Fruit fly (Drosophila melanogaster) whole organism, embryonic: ENCODE data around the gene CG9616.

Experiments
- ATbp ChIP-seq: fragments of 200-800 bp; sonication (Bioruptor generic); optimal IDR thresholded peaks from 2 replicates; lab custom pipeline; 2017; ENCODE audit warnings: missing biosample characterization, mild to moderate bottlenecking, missing genetic modification characterization, missing genetic modification reagents
- Abd-B ChIP-seq: fragments of 200-800 bp; sonication (Bioruptor generic); optimal IDR thresholded peaks from 2 replicates; lab custom pipeline; 2018; ENCODE audit warnings: missing biosample characterization, mild to moderate bottlenecking, missing genetic modification characterization, moderate library complexity
- CG10565 ChIP-seq: fragments of 200-800 bp; sonication (Bioruptor generic); optimal IDR thresholded peaks from 3 replicates; lab custom pipeline; 2016; ENCODE audit warnings: missing biosample characterization, mild to moderate bottlenecking, missing genetic modification characterization
- CG10654 ChIP-seq: fragments of 200-800 bp; sonication (Bioruptor generic); optimal IDR thresholded peaks from 2 replicates; lab custom pipeline; 2016; ENCODE audit warnings: missing biosample characterization, missing genetic modification characterization
- CG11504 ChIP-seq: fragments of 200-800 bp; sonication (Bioruptor generic); optimal IDR thresholded peaks from 3 replicates; lab custom pipeline; 2019; ENCODE audit warnings: missing biosample characterization, mild to moderate bottlenecking, missing genetic modification characterization, moderate library complexity
- CG11723 ChIP-seq: fragments of 200-800 bp; sonication (Bioruptor generic); optimal IDR thresholded peaks from 2 replicates; lab custom pipeline; 2017; ENCODE audit warnings: missing biosample characterization, mild to moderate bottlenecking, missing genetic modification characterization
- CG12071 ChIP-seq: fragments of 200-800 bp; sonication (Bioruptor generic); optimal IDR thresholded peaks from 3 replicates; lab custom pipeline; 2018; ENCODE audit warnings: missing biosample characterization, mild to moderate bottlenecking, missing genetic modification characterization
- CG13123 ChIP-seq: fragments of 200-800 bp; sonication (Bioruptor generic); optimal IDR thresholded peaks from 2 replicates; lab custom pipeline; 2016; ENCODE audit warnings: missing biosample characterization, missing genetic modification characterization
- CG14710 ChIP-seq: fragments of 200-800 bp; sonication (Bioruptor generic); optimal IDR thresholded peaks from 3 replicates; lab custom pipeline; 2019; ENCODE audit warnings: missing biosample characterization, mild to moderate bottlenecking, missing genetic modification characterization, moderate library complexity
- CG15269 ChIP-seq: fragments of 200-800 bp; sonication (Bioruptor generic); optimal IDR thresholded peaks from 2 replicates; lab custom pipeline; 2018; ENCODE audit warnings: missing biosample characterization, mild to moderate bottlenecking, missing genetic modification characterization, moderate library complexity
- CG15696 ChIP-seq: fragments of 200-800 bp; sonication (Bioruptor generic); optimal IDR thresholded peaks from 2 replicates; lab custom pipeline; 2019; ENCODE audit warnings: missing biosample characterization, mild to moderate bottlenecking, missing genetic modification characterization, moderate library complexity
- CG1603 ChIP-seq: fragments of 200-800 bp; sonication (Bioruptor generic); optimal IDR thresholded peaks from 2 replicates; lab custom pipeline; 2019; ENCODE audit warnings: missing biosample characterization, mild to moderate bottlenecking, missing genetic modification characterization, moderate library complexity
- CG17829 ChIP-seq: fragments of 200-800 bp; optimal IDR thresholded peaks from 2 replicates; lab custom pipeline; 2019; ENCODE audit warnings: missing biosample characterization, mild to moderate bottlenecking, missing genetic modification characterization, moderate library complexity
- CG18011 ChIP-seq: fragments of 200-800 bp; sonication (Bioruptor generic); optimal IDR thresholded peaks from 2 replicates; lab custom pipeline; 2017; ENCODE audit warnings: missing biosample characterization, missing genetic modification characterization, mild to moderate bottlenecking, moderate library complexity, missing genotype
- CG1832 ChIP-seq: fragments of 200-800 bp; sonication (Bioruptor generic); optimal IDR thresholded peaks from 2 replicates; lab custom pipeline; 2017; ENCODE audit warnings: missing biosample characterization, mild to moderate bottlenecking, missing genetic modification characterization, inconsistent platforms
- CG2678 ChIP-seq: fragments of 200-800 bp; sonication (Bioruptor generic); optimal IDR thresholded peaks from 3 replicates; lab custom pipeline; 2019; ENCODE audit warnings: missing biosample characterization, mild to moderate bottlenecking, missing genetic modification characterization, moderate library complexity
- CG33213 ChIP-seq: fragments of 200-800 bp; sonication (Bioruptor generic); optimal IDR thresholded peaks from 3 replicates; lab custom pipeline; 2016; ENCODE audit warnings: missing biosample characterization, missing genetic modification characterization
- CG4707 ChIP-seq: fragments of 200-800 bp; sonication (Bioruptor generic); optimal IDR thresholded peaks from 2 replicates; lab custom pipeline; 2018; ENCODE audit warnings: missing biosample characterization, mild to moderate bottlenecking, missing genetic modification characterization, moderate library complexity
- CG5180 ChIP-seq: fragments of 200-800 bp; sonication (Bioruptor generic); optimal IDR thresholded peaks from 3 replicates; lab custom pipeline; 2017; ENCODE audit warnings: missing biosample characterization, missing genetic modification characterization, mild to moderate bottlenecking, moderate library complexity, missing genetic modification reagents
- CG6813 ChIP-seq: fragments of 200-800 bp; sonication (Bioruptor generic); optimal IDR thresholded peaks from 2 replicates; lab custom pipeline; 2017; ENCODE audit warnings: missing biosample characterization, missing genetic modification characterization, mild to moderate bottlenecking, moderate library complexity, missing genetic modification reagents
- CG8924 ChIP-seq: fragments of 200-800 bp; optimal IDR thresholded peaks from 3 replicates; lab custom pipeline; 2019; ENCODE audit warnings: missing biosample characterization, mild to moderate bottlenecking, missing genetic modification characterization, moderate library complexity
- CG9437 ChIP-seq: fragments of 200-800 bp; sonication (Bioruptor generic); optimal IDR thresholded peaks from 2 replicates; lab custom pipeline; 2018; ENCODE audit warnings: missing biosample characterization, mild to moderate bottlenecking, missing genetic modification characterization
- CG9727 ChIP-seq: fragments of 200-800 bp; sonication (Bioruptor generic); optimal IDR thresholded peaks from 3 replicates; lab custom pipeline; 2017; ENCODE audit warnings: missing biosample characterization, mild to moderate bottlenecking, missing genetic modification characterization
- CoRest ChIP-seq: fragments of 200-800 bp; sonication (Bioruptor generic); optimal IDR thresholded peaks from 3 replicates; lab custom pipeline; 2018; ENCODE audit warnings: missing biosample characterization, mild to moderate bottlenecking, missing genetic modification characterization, moderate library complexity
- Dek ChIP-seq: fragments of 200-800 bp; sonication (Bioruptor generic); optimal IDR thresholded peaks from 3 replicates; lab custom pipeline; 2019; ENCODE audit warnings: missing biosample characterization, mild to moderate bottlenecking, missing genetic modification characterization, moderate library complexity
- Dip2 ChIP-seq: fragments of 200-800 bp; sonication (Bioruptor generic); IDR thresholded peaks from 2 replicates; pipeline ENCODE4 v1.3.6; 2022; ENCODE audit warnings: missing biosample characterization, missing genetic modification characterization
- Dll ChIP-seq: fragments of 200-800 bp; sonication (Bioruptor generic); IDR thresholded peaks from 4 replicates; pipeline ENCODE4 v1.3.6; 2022; ENCODE audit warnings: missing biosample characterization, missing genetic modification characterization; ENCODE audit not compliant: partially characterized antibody
- Fer1 ChIP-seq: fragments of 200-800 bp; sonication (Bioruptor generic); optimal IDR thresholded peaks from 2 replicates; lab custom pipeline; 2017; ENCODE audit warnings: missing biosample characterization, mild to moderate bottlenecking, missing genetic modification characterization
- GATAe ChIP-seq: fragments of 200-800 bp; sonication (Bioruptor generic); conservative IDR thresholded peaks from 2 replicates; pipeline ENCODE4 v1.3.6; 2022; ENCODE audit warnings: missing biosample characterization, missing genetic modification characterization
- Gug ChIP-seq: fragments of 200-800 bp; sonication (Bioruptor generic); IDR thresholded peaks from 4 replicates; pipeline ENCODE4 v1.3.6; 2022; ENCODE audit warnings: missing biosample characterization, missing genetic modification characterization
- Hmr ChIP-seq: fragments of 200-800 bp; sonication (Bioruptor generic); optimal IDR thresholded peaks from 3 replicates; lab custom pipeline; 2017; ENCODE audit warnings: mild to moderate bottlenecking, missing biosample characterization, missing genetic modification reagents, missing genetic modification characterization
- Hr51 ChIP-seq, 2 experiments: fragments of 200-800 bp; sonication (Bioruptor generic); optimal IDR thresholded peaks; 2 replicates in 1 of 2; 3 replicates in 1 of 2; lab custom pipeline; 2016 to 2018; ENCODE audit warnings: missing biosample characterization in 2 of 2, missing genetic modification characterization in 2 of 2, mild to moderate bottlenecking in 1 of 2, moderate library complexity in 1 of 2
- Med ChIP-seq: fragments of 200-800 bp; sonication (Bioruptor generic); peaks from one replicate; lab custom pipeline; 2016; ENCODE audit warnings: missing biosample characterization, missing genetic modification characterization, mild to moderate bottlenecking, inconsistent platforms, moderate library complexity
- Pdp1 ChIP-seq, 2 experiments: fragments of 200-800 bp; sonication (Bioruptor generic); optimal IDR thresholded peaks; 3 replicates each; lab custom pipeline; 2016; ENCODE audit warnings: missing biosample characterization in 2 of 2, missing genetic modification characterization in 2 of 2, mild to moderate bottlenecking in 1 of 2, moderate library complexity in 1 of 2
- Sox102F ChIP-seq: fragments of 200-800 bp; sonication (Bioruptor generic); optimal IDR thresholded peaks from 2 replicates; lab custom pipeline; 2018; ENCODE audit warnings: missing biosample characterization, mild to moderate bottlenecking, missing genetic modification characterization, moderate library complexity
- Trl ChIP-seq, 3 experiments: fragments of >200 bp in 2 of 3; fragments of 200-800 bp in 1 of 3; sonication (Bioruptor generic) in 1 of 3; optimal IDR thresholded peaks; 2 replicates in 1 of 3; 3 replicates in 2 of 3; lab custom pipeline; 2016 to 2017; ENCODE audit warnings: missing biosample characterization in 1 of 3, missing genetic modification characterization in 1 of 3
- emc ChIP-seq: fragments of 200-800 bp; sonication (Bioruptor generic); optimal IDR thresholded peaks from 2 replicates; lab custom pipeline; 2016; ENCODE audit warnings: missing biosample characterization, missing genetic modification characterization
- ems ChIP-seq: fragments of 200-800 bp; sonication (Bioruptor generic); optimal IDR thresholded peaks from 3 replicates; lab custom pipeline; 2016; ENCODE audit warnings: missing biosample characterization, missing genetic modification characterization
- en ChIP-seq: fragments of 200-800 bp; sonication (Bioruptor generic); optimal IDR thresholded peaks from 2 replicates; lab custom pipeline; 2016; ENCODE audit warnings: missing biosample characterization, missing genetic modification characterization
- fd3F ChIP-seq: fragments of 200-800 bp; sonication (Bioruptor generic); optimal IDR thresholded peaks from 2 replicates; lab custom pipeline; 2018; ENCODE audit warnings: missing biosample characterization, mild to moderate bottlenecking, missing genetic modification characterization, moderate library complexity
- scrt ChIP-seq: fragments of 200-800 bp; sonication (Bioruptor generic); optimal IDR thresholded peaks from 2 replicates; lab custom pipeline; 2018; ENCODE audit warnings: missing biosample characterization, mild to moderate bottlenecking, missing genetic modification characterization, moderate library complexity
- sd ChIP-seq: fragments of 200-800 bp; sonication (Bioruptor generic); optimal IDR thresholded peaks from 3 replicates; lab custom pipeline; 2018; ENCODE audit warnings: missing biosample characterization, mild to moderate bottlenecking, missing genetic modification characterization, moderate library complexity
- toy ChIP-seq: fragments of 200-800 bp; sonication (Bioruptor generic); IDR thresholded peaks from 2 replicates; pipeline ENCODE4 v1.3.6; 2022; ENCODE audit warnings: missing biosample characterization, missing genetic modification characterization
- trh ChIP-seq: fragments of 200-800 bp; sonication (Bioruptor generic); optimal IDR thresholded peaks from 2 replicates; lab custom pipeline; 2016; ENCODE audit warnings: missing biosample characterization, missing genetic modification characterization
- tup ChIP-seq: fragments of 200-800 bp; sonication (Bioruptor generic); optimal IDR thresholded peaks from 2 replicates; lab custom pipeline; 2016; ENCODE audit warnings: missing biosample characterization, mild to moderate bottlenecking, missing genetic modification characterization, moderate library complexity
- unpg ChIP-seq: fragments of 200-800 bp; sonication (Bioruptor generic); optimal IDR thresholded peaks from 3 replicates; lab custom pipeline; 2018; ENCODE audit warnings: missing biosample characterization, mild to moderate bottlenecking, missing genetic modification characterization, moderate library complexity

The CG9616 gene

dm6 chr3R:14285059-14285953, 40.0 kb upstream of the CG9616 start (continued):
- TF ChIP-seq tup (GFP tag; lab: Kevin White, UChicago) (peak; percentile 12), ems (GFP tag; lab: Kevin White, UChicago) (no peak), CG9727 (GFP tag; lab: Kevin White, UChicago) (no peak), Hr51 (GFP tag; optimal IDR thresholded peaks at IDR 0.05; lab: Kevin White, UChicago) (peak in 1 of 2 experiments; percentile 11), Pdp1 (GFP tag; optimal IDR thresholded peaks at IDR 0.05; lab: Kevin White, UChicago) (peak; percentile 26 to 99), Sox102F (GFP tag; lab: Kevin White, UChicago) (peak; percentile 36), CG33213 (GFP tag; lab: Kevin White, UChicago) (peak; percentile 5), CG13123 (GFP tag; lab: Kevin White, UChicago) (no peak), Med (GFP tag; lab: Kevin White, UChicago) (peak; percentile 83), CG9437 (GFP tag; lab: Kevin White, UChicago) (peak; percentile 16), en (no peak), Hmr (peak; percentile 40), CG15269 (tag; lab: Kevin White, UChicago) (peak; percentile 12), CG10565 (GFP tag; lab: Kevin White, UChicago) (no peak), CG2678 (tag; lab: Kevin White, UChicago) (peak; percentile 17), unpg (GFP tag; lab: Kevin White, UChicago) (peak; percentile 7), Trl (optimal IDR thresholded peaks at IDR 0.05; lab: Kevin White, UChicago) (peak; percentile 71 to 92), Trl (GFP tag; optimal IDR thresholded peaks at IDR 0.05; lab: Kevin White, UChicago) (no peak), CG1832 (GFP tag; lab: Kevin White, UChicago) (peak; percentile 0), CG6813 (GFP tag; lab: Kevin White, UChicago) (peak; percentile 16)

dm6 chr3R:14284422-14284760, 39.1 kb upstream of the CG9616 start:
- TF ChIP-seq Abd-B (GFP tag; lab: Kevin White, UChicago) = no peak
- TF ChIP-seq Dip2 (GFP tag; lab: Robert Waterston, UW) = no peak
- TF ChIP-seq scrt = no peak
- peak in 1 of 2 experiments; percentile 46 for TF ChIP-seq Hr51 (GFP tag; optimal IDR thresholded peaks at IDR 0.05; lab: Kevin White, UChicago)
- TF ChIP-seq Fer1 (GFP tag; lab: Kevin White, UChicago) = no peak
- TF ChIP-seq CoRest (tag; lab: Kevin White, UChicago) = peak; percentile 44
- TF ChIP-seq CG11504 (tag; lab: Kevin White, UChicago) = peak; percentile 44
- TF ChIP-seq toy = no peak
- TF ChIP-seq emc (GFP tag; lab: Kevin White, UChicago) = no peak
- no peak for TF ChIP-seq trh (GFP tag; lab: Kevin White, UChicago)
- peak; percentile 32 for TF ChIP-seq Dek (tag; lab: Kevin White, UChicago)
- no peak for TF ChIP-seq GATAe (GFP tag; lab: Robert Waterston, UW)
- TF ChIP-seq Dll (GFP tag; lab: Robert Waterston, UW) = no peak
- no peak for TF ChIP-seq CG11723 (GFP tag; lab: Kevin White, UChicago)
- TF ChIP-seq CG10654 (GFP tag; lab: Kevin White, UChicago) = no peak
- TF ChIP-seq fd3F = no peak
- TF ChIP-seq CG8924 (tag; lab: Kevin White, UChicago) = no peak
- TF ChIP-seq CG18011 (GFP tag; lab: Kevin White, UChicago) = no peak
- TF ChIP-seq sd (tag; lab: Kevin White, UChicago) = no peak
- TF ChIP-seq ATbp (GFP tag; lab: Kevin White, UChicago) = peak; percentile 82
- TF ChIP-seq Gug (GFP tag; lab: Robert Waterston, UW) = no peak
- peak; percentile 45 for TF ChIP-seq CG1603 (tag; lab: Kevin White, UChicago)
- peak; percentile 53 for TF ChIP-seq CG12071 (GFP tag; lab: Kevin White, UChicago)
- peak; percentile 9 for TF ChIP-seq CG17829
- no peak for TF ChIP-seq CG14710 (tag; lab: Kevin White, UChicago)
- TF ChIP-seq CG15696 (tag; lab: Kevin White, UChicago) = peak; percentile 10
- TF ChIP-seq CG4707 = peak; percentile 15
- peak; percentile 10 for TF ChIP-seq CG5180
